Worm (Caenorhabditis elegans) whole organism, mixed stage, embryonic: ENCODE measurements around the gene F46B3.1.

Source experiments
- ceh-83 ChIP-seq: fragments of 200-800 bp; sonication (Bioruptor generic); optimal IDR thresholded peaks from 2 replicates; lab custom pipeline; 2018; ENCODE audit warnings: mild to moderate bottlenecking, missing genetic modification characterization, missing compliant biosample characterization
- ces-1 ChIP-seq: fragments of 150-350 bp; optimal IDR thresholded peaks from 2 replicates; lab custom pipeline; 2014; ENCODE audit warnings: missing biosample characterization, missing genetic modification reagents, missing genetic modification characterization
- elt-3 ChIP-seq: fragments of 150-350 bp; optimal IDR thresholded peaks from 2 replicates; lab custom pipeline; 2014; ENCODE audit warnings: missing biosample characterization, missing genetic modification characterization
- hlh-1 ChIP-seq: fragments of 150-350 bp; optimal IDR thresholded peaks from 2 replicates; lab custom pipeline; 2014; ENCODE audit warnings: missing biosample characterization, missing genetic modification reagents, missing genetic modification characterization
- lin-13 ChIP-seq: fragments of 150-350 bp; optimal IDR thresholded peaks from 2 replicates; lab custom pipeline; 2014; ENCODE audit warnings: missing biosample characterization, missing genetic modification characterization
- lsy-2 ChIP-seq: fragments of 150-350 bp; optimal IDR thresholded peaks from 2 replicates; lab custom pipeline; 2014; ENCODE audit warnings: missing biosample characterization, missing genetic modification characterization
- nhr-12 ChIP-seq: fragments of 150-350 bp; optimal IDR thresholded peaks from 2 replicates; lab custom pipeline; 2014; ENCODE audit warnings: missing biosample characterization, missing genetic modification characterization
- nhr-2 ChIP-seq: fragments of 150-350 bp; optimal IDR thresholded peaks from 2 replicates; lab custom pipeline; 2014; ENCODE audit warnings: missing biosample characterization, missing genetic modification characterization
- nhr-28 ChIP-seq: fragments of 150-350 bp; optimal IDR thresholded peaks from 2 replicates; lab custom pipeline; 2014; ENCODE audit warnings: missing biosample characterization, missing genetic modification characterization
- nhr-76 ChIP-seq: sonication (generic microtip); optimal IDR thresholded peaks from 2 replicates; lab custom pipeline; 2017; ENCODE audit warnings: missing biosample characterization, missing genetic modification characterization
- snpc-4 ChIP-seq: fragments of 150-350 bp; optimal IDR thresholded peaks from 2 replicates; lab custom pipeline; 2014; ENCODE audit warnings: missing biosample characterization, missing genetic modification characterization
- unc-62 ChIP-seq: fragments of 150-350 bp; optimal IDR thresholded peaks from 2 replicates; lab custom pipeline; 2014; ENCODE audit warnings: missing biosample characterization, missing genetic modification reagents, missing genetic modification characterization
- zip-8 ChIP-seq: fragments of 150-350 bp; optimal IDR thresholded peaks from 2 replicates; lab custom pipeline; 2014; ENCODE audit warnings: missing biosample characterization, missing genetic modification characterization
- ztf-11 ChIP-seq: fragments of 150-350 bp; optimal IDR thresholded peaks from 2 replicates; lab custom pipeline; 2014; ENCODE audit warnings: missing biosample characterization, missing genetic modification characterization

ce11 chrV:20625260-20625659, 28.3 kb upstream of the F46B3.1 start:
- TF ChIP-seq lsy-2 (tag; lab: Kevin White, UChicago) (no peak), snpc-4 (no peak), ztf-11 (tag; lab: Kevin White, UChicago) (no peak), ceh-83 (GFP tag; lab: Kevin White, UChicago) (no peak), nhr-2 (tag; lab: Kevin White, UChicago) (no peak), elt-3 (tag; lab: Kevin White, UChicago) (no peak), lin-13 (tag; lab: Kevin White, UChicago) (no peak), nhr-76 (tag; lab: Kevin White, UChicago) (no peak), nhr-28 (no peak), ces-1 (no peak), nhr-12 (tag; lab: Kevin White, UChicago) (no peak), hlh-1 (tag; lab: Kevin White, UChicago) (no peak), zip-8 (tag; lab: Kevin White, UChicago) (no peak), unc-62 (GFP tag; lab: Kevin White, UChicago) (no peak)
